Fruit fly (Drosophila melanogaster): ENCODE measurements around the gene Smyd4-2.

Smyd4-2 gene

DNA sequence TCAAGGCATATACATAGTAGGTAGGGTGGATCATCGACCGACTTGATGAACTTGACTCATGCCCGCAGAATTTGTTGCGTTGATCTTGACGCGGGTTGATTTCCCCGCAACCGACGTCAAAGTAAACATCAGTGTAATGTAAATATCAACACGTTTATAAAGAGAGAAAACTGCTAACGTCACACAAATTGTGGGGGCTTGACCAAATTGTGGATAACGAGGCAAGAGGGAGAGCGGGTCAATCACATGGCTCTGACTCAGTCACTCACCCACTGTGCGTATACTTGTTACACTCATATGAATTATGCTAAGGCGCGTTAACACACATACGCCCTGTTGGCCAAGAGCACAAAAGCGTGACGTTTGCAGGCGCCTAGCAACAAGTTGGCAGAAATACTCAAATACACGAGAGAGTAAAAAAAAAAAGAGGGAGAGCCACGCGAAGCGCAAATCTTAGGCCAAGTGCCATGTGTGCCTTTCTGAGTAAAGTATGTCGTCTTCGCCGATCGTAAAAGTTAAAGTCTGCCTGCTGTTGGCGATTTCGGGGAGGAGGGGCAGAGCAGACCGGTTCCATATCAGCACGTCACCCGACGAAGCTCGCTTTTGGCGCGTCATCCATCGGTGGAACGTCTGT, 5.4 kb upstream of the Smyd4-2 start (continued):
- TF ChIP-seq CG8924 (tag; optimal IDR thresholded peaks at IDR 0.05) (peak; percentile 72), Jarid2 (GFP tag; optimal IDR thresholded peaks at IDR 0.05) (peak; percentile 80), phol (tag; optimal IDR thresholded peaks at IDR 0.05) (no peak), CG13296 (GFP tag; optimal IDR thresholded peaks at IDR 0.05) (peak; percentile 97), sd (tag; optimal IDR thresholded peaks at IDR 0.05) (peak; percentile 98), CG15269 (tag; optimal IDR thresholded peaks at IDR 0.05) (peak; percentile 92), gce (GFP tag; IDR thresholded peaks at IDR 0.05) (peak; percentile 96), CG7357 (GFP tag; IDR thresholded peaks at IDR 0.05) (peak; percentile 62; the same call in 1 of the 3 replicates), CG12155 (GFP tag; optimal IDR thresholded peaks at IDR 0.05) (peak; percentile 68), CG3407 (GFP tag; optimal IDR thresholded peaks at IDR 0.05) (peak; percentile 89), CG18262 (tag; optimal IDR thresholded peaks at IDR 0.05) (no peak), CG10209 (GFP tag; optimal IDR thresholded peaks at IDR 0.05) (peak; percentile 94), al (GFP tag; IDR thresholded peaks at IDR 0.05) (peak; percentile 77; the same call in 1 of the 2 replicates), pb (GFP tag; optimal IDR thresholded peaks at IDR 0.05) (peak; percentile 96), CG7745 (tag; optimal IDR thresholded peaks at IDR 0.05) (no peak), Opbp (GFP tag; IDR thresholded peaks at IDR 0.05; ENCODE audit: partially characterized antibody) (no peak), Antp (GFP tag; optimal IDR thresholded peaks at IDR 0.05) (peak; percentile 83), danr (GFP tag; IDR thresholded peaks at IDR 0.05) (peak; percentile 67; the same call in 1 of the 2 replicates), rib (GFP tag; IDR thresholded peaks at IDR 0.05) (peak; percentile 98), CG6791 (GFP tag; IDR thresholded peaks at IDR 0.05; ENCODE audit: partially characterized antibody) (no peak), peb (GFP tag; IDR thresholded peaks at IDR 0.05) (peak; percentile 52; the same call in 1 of the 2 replicates), CG17328 (GFP tag; IDR thresholded peaks at IDR 0.05) (peak; percentile 78), Dfd (GFP tag; optimal IDR thresholded peaks at IDR 0.05) (no peak), CG6254 (GFP tag; optimal IDR thresholded peaks at IDR 0.05) (no peak), Eip74EF (GFP tag; optimal IDR thresholded peaks at IDR 0.05) (peak in 1 of 2 experiments; percentile 86), CG10565 (GFP tag; optimal IDR thresholded peaks at IDR 0.05) (peak; percentile 3), B-H2 (GFP tag; optimal IDR thresholded peaks at IDR 0.05) (peak; percentile 96), dati (GFP tag; IDR thresholded peaks at IDR 0.05) (no peak; the same call in 1 of the 2 replicates), Xrp1 (GFP tag; IDR thresholded peaks at IDR 0.05) (peak; percentile 88), cad (GFP tag; optimal IDR thresholded peaks at IDR 0.05) (no peak), Vsx1 (GFP tag; optimal IDR thresholded peaks at IDR 0.05) (peak; percentile 92), CG11560 (tag; IDR thresholded peaks at IDR 0.05) (peak; percentile 54; the same call in 1 of the 3 replicates), CG13775 (GFP tag; optimal IDR thresholded peaks at IDR 0.05) (peak; percentile 65), CG17612 (GFP tag; IDR thresholded peaks at IDR 0.05) (peak; percentile 88), Doc3 (GFP tag; IDR thresholded peaks at IDR 0.05; ENCODE audit: partially characterized antibody) (no peak), fd96Cb (tag; optimal IDR thresholded peaks at IDR 0.05) (no peak), prd (optimal IDR thresholded peaks at IDR 0.05) (no peak), prd (GFP tag; IDR thresholded peaks at IDR 0.05) (peak; percentile 67; the same call in 2 of the 3 replicates), nmo (GFP tag; optimal IDR thresholded peaks at IDR 0.05) (peak; percentile 6), CG15696 (tag; optimal IDR thresholded peaks at IDR 0.05) (peak; percentile 44), Pdp1 (GFP tag; optimal IDR thresholded peaks at IDR 0.05) (peak; percentile 78 to 89), CG31365 (tag; optimal IDR thresholded peaks at IDR 0.05) (peak; percentile 88), E2f1 (GFP tag; IDR thresholded peaks at IDR 0.05) (peak; percentile 81), fu2 (GFP tag; optimal IDR thresholded peaks at IDR 0.05) (peak; percentile 83), vnd (GFP tag; IDR thresholded peaks at IDR 0.05; ENCODE audit: partially characterized antibody) (no peak), CG2678 (tag; optimal IDR thresholded peaks at IDR 0.05) (peak; percentile 93), BEAF-32 (GFP tag; optimal IDR thresholded peaks at IDR 0.05) (no peak), CG17568 (GFP tag; optimal IDR thresholded peaks at IDR 0.05) (peak; percentile 93), CG11695 (GFP tag; IDR thresholded peaks at IDR 0.05) (peak; percentile 94)
